Fruit fly (Drosophila melanogaster) whole organism, embryonic: Measurements from ENCODE around the gene eIF3i.

ENCODE experiments used
- Ada2b ChIP-seq: fragments of 200-800 bp; sonication (Bioruptor generic); IDR thresholded peaks from 2 replicates; pipeline ENCODE4 v1.3.6; 2022; ENCODE audit warnings: missing biosample characterization, missing genetic modification characterization
- Awh ChIP-seq: fragments of 200-800 bp; sonication (Bioruptor generic); IDR thresholded peaks from 2 replicates; pipeline ENCODE4, ENCODE4 v1.3.6; 2022; ENCODE audit warnings: missing biosample characterization, missing genetic modification characterization
- CG10209 ChIP-seq: fragments of 200-800 bp; sonication (Bioruptor generic); optimal IDR thresholded peaks from 3 replicates; lab custom pipeline; 2017; ENCODE audit warnings: missing biosample characterization, mild to moderate bottlenecking, missing genetic modification characterization, missing genetic modification reagents
- CG10979 ChIP-seq: fragments of 200-800 bp; sonication (Bioruptor generic); optimal IDR thresholded peaks from 2 replicates; lab custom pipeline; 2018; ENCODE audit warnings: missing biosample characterization, mild to moderate bottlenecking, missing genetic modification characterization, moderate library complexity
- CG12299 ChIP-seq: fragments of 200-800 bp; sonication (Bioruptor generic); optimal IDR thresholded peaks from 2 replicates; lab custom pipeline; 2018; ENCODE audit warnings: missing biosample characterization, mild to moderate bottlenecking, missing genetic modification characterization
- CG12942 ChIP-seq: fragments of 200-800 bp; sonication (Bioruptor generic); optimal IDR thresholded peaks from 3 replicates; lab custom pipeline; 2016; ENCODE audit warnings: missing biosample characterization, missing genetic modification characterization
- CG13123 ChIP-seq: fragments of 200-800 bp; sonication (Bioruptor generic); optimal IDR thresholded peaks from 2 replicates; lab custom pipeline; 2016; ENCODE audit warnings: missing biosample characterization, missing genetic modification characterization
- CG13296 ChIP-seq: fragments of 200-800 bp; sonication (Bioruptor generic); optimal IDR thresholded peaks from 3 replicates; lab custom pipeline; 2018; ENCODE audit warnings: missing biosample characterization, mild to moderate bottlenecking, missing genetic modification characterization
- CG15514 ChIP-seq: fragments of 200-800 bp; sonication (Bioruptor generic); optimal IDR thresholded peaks from 3 replicates; lab custom pipeline; 2017; ENCODE audit warnings: missing biosample characterization, missing genetic modification characterization, mild to moderate bottlenecking, moderate library complexity, missing genetic modification reagents
- CG15696 ChIP-seq: fragments of 200-800 bp; sonication (Bioruptor generic); optimal IDR thresholded peaks from 2 replicates; lab custom pipeline; 2019; ENCODE audit warnings: missing biosample characterization, mild to moderate bottlenecking, missing genetic modification characterization, moderate library complexity
- CG17186 ChIP-seq: fragments of 200-800 bp; sonication (Bioruptor generic); optimal IDR thresholded peaks from 3 replicates; lab custom pipeline; 2017; ENCODE audit warnings: missing biosample characterization, missing genetic modification reagents, missing genetic modification characterization
- CG2678 ChIP-seq: fragments of 200-800 bp; sonication (Bioruptor generic); optimal IDR thresholded peaks from 3 replicates; lab custom pipeline; 2019; ENCODE audit warnings: missing biosample characterization, mild to moderate bottlenecking, missing genetic modification characterization, moderate library complexity
- CG4282 ChIP-seq: fragments of 200-800 bp; sonication (Bioruptor generic); optimal IDR thresholded peaks from 2 replicates; lab custom pipeline; 2016; ENCODE audit warnings: missing biosample characterization, missing genetic modification characterization
- CG43689 ChIP-seq: fragments of 200-800 bp; sonication (Bioruptor generic); IDR thresholded peaks from 2 replicates; pipeline ENCODE4 v1.3.6; 2022; ENCODE audit warnings: missing biosample characterization, missing genetic modification characterization
- CG6689 ChIP-seq: fragments of 200-800 bp; sonication (Bioruptor generic); IDR thresholded peaks from 2 replicates; pipeline ENCODE4 v1.3.6; 2022; ENCODE audit warnings: missing biosample characterization, missing genetic modification characterization
- CG8290 ChIP-seq, 3 experiments: fragments of 200-800 bp; sonication (Bioruptor generic); optimal IDR thresholded peaks; 2 replicates each; lab custom pipeline; 2016 to 2019; ENCODE audit warnings: missing biosample characterization in 3 of 3, missing genetic modification characterization in 3 of 3, mild to moderate bottlenecking in 2 of 3, moderate library complexity in 1 of 3
- CTCF ChIP-seq: fragments of 200-800 bp; sonication (Bioruptor generic); optimal IDR thresholded peaks from 2 replicates; lab custom pipeline; 2017; ENCODE audit warnings: missing biosample characterization, mild to moderate bottlenecking, missing genetic modification characterization, moderate library complexity
- Chrac-16 ChIP-seq: fragments of 200-800 bp; sonication (Bioruptor generic); optimal IDR thresholded peaks from 3 replicates; lab custom pipeline; 2016; ENCODE audit warnings: missing biosample characterization, missing genetic modification characterization
- Dip3 ChIP-seq: fragments of 200-800 bp; sonication (Bioruptor generic); optimal IDR thresholded peaks from 3 replicates; lab custom pipeline; 2016; ENCODE audit warnings: missing biosample characterization, missing genetic modification characterization
- Dll ChIP-seq: fragments of 200-800 bp; sonication (Bioruptor generic); IDR thresholded peaks from 4 replicates; pipeline ENCODE4 v1.3.6; 2022; ENCODE audit warnings: missing biosample characterization, missing genetic modification characterization; ENCODE audit not compliant: partially characterized antibody
- Drgx ChIP-seq: fragments of 200-800 bp; sonication (Bioruptor generic); IDR thresholded peaks from 2 replicates; pipeline ENCODE4 v1.3.6; 2022; ENCODE audit warnings: missing biosample characterization, missing genetic modification characterization
- Ets65A ChIP-seq: fragments of 200-800 bp; sonication (Bioruptor generic); peaks from one replicate; lab custom pipeline; 2016; ENCODE audit warnings: missing biosample characterization, missing genetic modification characterization
- Hand ChIP-seq: fragments of 200-800 bp; sonication (Bioruptor generic); optimal IDR thresholded peaks from 2 replicates; lab custom pipeline; 2017; ENCODE audit warnings: mild to moderate bottlenecking, missing biosample characterization, missing genetic modification reagents, missing genetic modification characterization
- Hr3 ChIP-seq: fragments of 200-800 bp; sonication (Bioruptor generic); optimal IDR thresholded peaks from 3 replicates; lab custom pipeline; 2016; ENCODE audit warnings: missing biosample characterization, missing genetic modification characterization
- Lhr ChIP-seq: fragments of 200-800 bp; sonication (Bioruptor generic); optimal IDR thresholded peaks from 3 replicates; lab custom pipeline; 2017; ENCODE audit warnings: mild to moderate bottlenecking, missing biosample characterization, missing genetic modification reagents, missing genetic modification characterization
- Oli ChIP-seq: fragments of 200-800 bp; sonication (Bioruptor generic); optimal IDR thresholded peaks from 2 replicates; lab custom pipeline; 2018; ENCODE audit warnings: missing biosample characterization, mild to moderate bottlenecking, missing genetic modification characterization, moderate library complexity
- Poxn ChIP-seq: fragments of 200-800 bp; sonication (Bioruptor generic); IDR thresholded peaks from 2 replicates; pipeline ENCODE4 v1.3.6; 2022; ENCODE audit warnings: missing biosample characterization, missing genetic modification characterization
- Scr ChIP-seq: fragments of 200-800 bp; sonication (Bioruptor generic); IDR thresholded peaks from 2 replicates; pipeline ENCODE4 v1.3.6; 2022; ENCODE audit warnings: missing biosample characterization, missing genetic modification characterization; ENCODE audit not compliant: partially characterized antibody
- Ssrp ChIP-seq: fragments of 200-800 bp; sonication (Bioruptor generic); optimal IDR thresholded peaks from 2 replicates; lab custom pipeline; 2018; ENCODE audit warnings: missing biosample characterization, mild to moderate bottlenecking, missing genetic modification characterization, moderate library complexity
- Usf ChIP-seq: fragments of 200-800 bp; sonication (Bioruptor generic); optimal IDR thresholded peaks from 2 replicates; lab custom pipeline; 2017; ENCODE audit warnings: missing genotype, missing biosample characterization, missing genetic modification characterization
- ac ChIP-seq: fragments of 200-800 bp; sonication (Bioruptor generic); optimal IDR thresholded peaks from 3 replicates; lab custom pipeline; 2017; ENCODE audit warnings: missing biosample characterization, mild to moderate bottlenecking, missing genetic modification characterization
- cato ChIP-seq: fragments of 200-800 bp; sonication (Bioruptor generic); optimal IDR thresholded peaks from 2 replicates; lab custom pipeline; 2016; ENCODE audit warnings: missing biosample characterization, missing genetic modification characterization, borderline replicate concordance
- fd64A ChIP-seq: fragments of 200-800 bp; sonication (Bioruptor generic); optimal IDR thresholded peaks from 3 replicates; lab custom pipeline; 2018; ENCODE audit warnings: missing biosample characterization, mild to moderate bottlenecking, missing genetic modification characterization
- ken ChIP-seq: fragments of 200-800 bp; sonication (Bioruptor generic); IDR thresholded peaks from 3 replicates; pipeline ENCODE4 v1.3.6; 2022; ENCODE audit warnings: missing biosample characterization, missing genetic modification characterization
- org-1 ChIP-seq: fragments of 200-800 bp; sonication (Bioruptor generic); optimal IDR thresholded peaks from 2 replicates; lab custom pipeline; 2017; ENCODE audit warnings: missing biosample characterization, missing genetic modification characterization
- pb ChIP-seq: fragments of 200-800 bp; sonication (Bioruptor generic); optimal IDR thresholded peaks from 3 replicates; lab custom pipeline; 2016; ENCODE audit warnings: missing biosample characterization, missing genetic modification characterization
- pros ChIP-seq: fragments of 200-800 bp; sonication (Bioruptor generic); optimal IDR thresholded peaks from 3 replicates; lab custom pipeline; 2019; ENCODE audit warnings: missing biosample characterization, mild to moderate bottlenecking, missing genetic modification characterization, moderate library complexity
- repo ChIP-seq: fragments of 200-800 bp; sonication (Bioruptor generic); optimal IDR thresholded peaks from 2 replicates; lab custom pipeline; 2016; ENCODE audit warnings: missing biosample characterization, missing genetic modification characterization
- run ChIP-seq: fragments of 200-800 bp; sonication (Bioruptor generic); optimal IDR thresholded peaks from 3 replicates; lab custom pipeline; 2018; ENCODE audit warnings: missing biosample characterization, mild to moderate bottlenecking, missing genetic modification characterization
- sens-2 ChIP-seq: fragments of 200-800 bp; sonication (Bioruptor generic); IDR thresholded peaks from 2 replicates; pipeline ENCODE4 v1.3.6; 2022; ENCODE audit warnings: missing biosample characterization, missing genetic modification characterization
- shn ChIP-seq: fragments of 200-800 bp; sonication (Bioruptor generic); optimal IDR thresholded peaks from 3 replicates; lab custom pipeline; 2016; ENCODE audit warnings: missing biosample characterization, missing genetic modification characterization
- tll ChIP-seq, 2 experiments: fragments of 200-800 bp in 1 of 2; fragments of >200 bp in 1 of 2; sonication (Bioruptor generic) in 1 of 2; optimal IDR thresholded peaks; 2 replicates each; lab custom pipeline; 2017 to 2019; ENCODE audit warnings: missing biosample characterization in 2 of 2, missing genetic modification characterization in 2 of 2, mild to moderate bottlenecking in 1 of 2, moderate library complexity in 1 of 2
- toy ChIP-seq: fragments of 200-800 bp; sonication (Bioruptor generic); IDR thresholded peaks from 2 replicates; pipeline ENCODE4 v1.3.6; 2022; ENCODE audit warnings: missing biosample characterization, missing genetic modification characterization
- tx ChIP-seq: fragments of 200-800 bp; sonication (Bioruptor generic); optimal IDR thresholded peaks from 2 replicates; lab custom pipeline; 2016; ENCODE audit warnings: missing biosample characterization, missing genetic modification characterization
- unpg ChIP-seq: fragments of 200-800 bp; sonication (Bioruptor generic); optimal IDR thresholded peaks from 3 replicates; lab custom pipeline; 2018; ENCODE audit warnings: missing biosample characterization, mild to moderate bottlenecking, missing genetic modification characterization, moderate library complexity
- vvl ChIP-seq: fragments of 200-800 bp; sonication (Bioruptor generic); IDR thresholded peaks from 2 replicates; pipeline ENCODE4 v1.3.6; 2022; ENCODE audit warnings: missing biosample characterization, missing genetic modification characterization
- zf30C ChIP-seq: fragments of 200-800 bp; sonication (Bioruptor generic); optimal IDR thresholded peaks from 3 replicates; lab custom pipeline; 2018; ENCODE audit warnings: missing biosample characterization, mild to moderate bottlenecking, missing genetic modification characterization
- zfh2 ChIP-seq: fragments of 200-800 bp; sonication (Bioruptor generic); optimal IDR thresholded peaks from 2 replicates; lab custom pipeline; 2016; ENCODE audit warnings: missing biosample characterization, missing genetic modification characterization

Gene eIF3i

DNA sequence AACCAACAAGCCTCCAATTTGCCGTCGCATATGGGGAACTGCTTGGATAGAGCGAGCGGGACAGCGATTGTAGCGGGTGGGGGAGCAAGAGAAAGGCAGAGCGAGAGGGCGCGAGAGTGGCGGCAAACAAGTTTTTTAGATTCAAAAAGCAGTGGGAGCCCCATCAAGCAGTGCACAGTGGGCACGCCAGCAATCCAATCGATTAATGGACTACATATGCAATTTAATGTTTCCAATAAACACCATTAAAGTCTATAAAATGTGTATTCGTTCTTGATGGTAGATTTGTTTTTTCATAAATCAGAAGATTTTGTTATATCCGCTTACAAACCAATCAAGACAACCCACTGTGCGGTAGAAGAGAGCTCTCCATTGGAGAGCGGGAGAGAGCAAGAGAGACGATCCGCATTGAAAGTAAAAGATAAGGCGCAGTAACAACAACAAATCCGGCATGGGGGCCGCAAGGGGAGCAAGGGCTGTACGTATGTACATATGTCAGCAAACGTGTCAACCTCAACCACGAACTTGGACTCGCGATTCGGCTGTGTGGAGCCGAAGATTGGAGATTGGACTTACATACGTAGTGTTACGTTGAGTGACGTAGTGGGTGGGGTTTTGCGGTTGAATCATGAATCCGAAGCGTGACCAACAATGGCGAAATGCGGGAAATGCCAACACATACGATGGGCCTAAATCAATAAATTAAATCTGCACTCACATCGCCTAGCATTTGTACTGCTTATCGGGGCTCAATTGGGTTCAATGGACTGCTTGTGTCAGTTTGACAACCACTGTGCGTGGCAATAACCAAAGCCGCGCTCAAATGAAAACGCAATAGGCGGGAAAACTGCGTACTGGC, 30.1 kb upstream of the eIF3i start (continued):
- peak; percentile 99 for TF ChIP-seq CG12942 (GFP tag; lab: Kevin White, UChicago)
- peak; percentile 100 for TF ChIP-seq vvl (GFP tag; lab: Robert Waterston, UW)
- TF ChIP-seq Awh (GFP tag; lab: Robert Waterston, UW) = peak; percentile 99
- TF ChIP-seq ac (GFP tag; lab: Kevin White, UChicago) = peak; percentile 97
- peak; percentile 97 for TF ChIP-seq Lhr
- peak; percentile 99 for TF ChIP-seq pb (GFP tag; lab: Kevin White, UChicago)
- peak; percentile 99 for TF ChIP-seq zfh2 (GFP tag; lab: Kevin White, UChicago)
- TF ChIP-seq Ada2b (GFP tag; lab: Robert Waterston, UW) = peak; percentile 99
- TF ChIP-seq CG8290 (GFP tag; optimal IDR thresholded peaks at IDR 0.05; lab: Kevin White, UChicago) = peak; percentile 99
- TF ChIP-seq CG8290 (tag; optimal IDR thresholded peaks at IDR 0.05; lab: Kevin White, UChicago) = peak; percentile 99 to 100
- peak; percentile 99 for TF ChIP-seq repo (GFP tag; lab: Kevin White, UChicago)
- peak; percentile 99 for TF ChIP-seq tx (GFP tag; lab: Kevin White, UChicago)
- TF ChIP-seq CG13123 (GFP tag; lab: Kevin White, UChicago) = peak; percentile 98
- TF ChIP-seq tll (GFP tag; optimal IDR thresholded peaks at IDR 0.05; lab: Kevin White, UChicago) = no peak
- peak; percentile 99 for TF ChIP-seq ken
- TF ChIP-seq Drgx (GFP tag; lab: Robert Waterston, UW) = peak; percentile 99
- TF ChIP-seq CG10979 (tag; lab: Kevin White, UChicago) = peak; percentile 99
- TF ChIP-seq CG15514 = peak; percentile 93
- peak; percentile 98 for TF ChIP-seq fd64A (GFP tag; lab: Kevin White, UChicago)
- peak; percentile 100 for TF ChIP-seq Ets65A
- peak; percentile 39; the same call in 1 of the 2 replicates for TF ChIP-seq Scr (GFP tag; lab: Robert Waterston, UW)
- peak; percentile 99 for TF ChIP-seq CG6689
- TF ChIP-seq pros (GFP tag; lab: Kevin White, UChicago) = peak; percentile 79
- TF ChIP-seq Hr3 (GFP tag; lab: Kevin White, UChicago) = peak; percentile 99
- peak; percentile 99 for TF ChIP-seq Oli
- peak; percentile 72 for TF ChIP-seq CTCF (GFP tag; lab: Kevin White, UChicago)
- TF ChIP-seq cato = peak; percentile 99
- peak; percentile 96 for TF ChIP-seq Poxn (GFP tag; lab: Robert Waterston, UW)
- peak; percentile 98 for TF ChIP-seq org-1
- peak; percentile 99 for TF ChIP-seq Dip3 (GFP tag; lab: Kevin White, UChicago)
- TF ChIP-seq CG12299 (tag; lab: Kevin White, UChicago) = peak; percentile 97
- TF ChIP-seq CG10209 = peak; percentile 99
- TF ChIP-seq shn (GFP tag; lab: Kevin White, UChicago) = peak; percentile 100
- peak; percentile 99 for TF ChIP-seq Chrac-16 (GFP tag; lab: Kevin White, UChicago)
- TF ChIP-seq toy = peak; percentile 95
- TF ChIP-seq sens-2 (GFP tag; lab: Robert Waterston, UW) = peak; percentile 99
- TF ChIP-seq run (tag; lab: Kevin White, UChicago) = peak; percentile 96
- peak; percentile 99 for TF ChIP-seq Ssrp (tag; lab: Kevin White, UChicago)
- peak; percentile 94 for TF ChIP-seq Hand (GFP tag; lab: Kevin White, UChicago)
- peak; percentile 59; the same call in 1 of the 4 replicates for TF ChIP-seq Dll (GFP tag; lab: Robert Waterston, UW)
- TF ChIP-seq CG2678 (tag; lab: Kevin White, UChicago) = peak; percentile 99
- TF ChIP-seq CG17186 (GFP tag; lab: Kevin White, UChicago) = peak; percentile 97
- TF ChIP-seq Usf = peak; percentile 98
- TF ChIP-seq CG43689 = peak; percentile 98
- peak; percentile 97 for TF ChIP-seq CG15696 (tag; lab: Kevin White, UChicago)
- TF ChIP-seq CG13296 (GFP tag; lab: Kevin White, UChicago) = peak; percentile 96
- peak; percentile 99 for TF ChIP-seq CG4282 (GFP tag; lab: Kevin White, UChicago)
- TF ChIP-seq zf30C (GFP tag; lab: Kevin White, UChicago) = no peak
- TF ChIP-seq unpg (GFP tag; lab: Kevin White, UChicago) = peak; percentile 100
